Worm (Caenorhabditis elegans): ENCODE data around the gene srh-277.

DNA sequence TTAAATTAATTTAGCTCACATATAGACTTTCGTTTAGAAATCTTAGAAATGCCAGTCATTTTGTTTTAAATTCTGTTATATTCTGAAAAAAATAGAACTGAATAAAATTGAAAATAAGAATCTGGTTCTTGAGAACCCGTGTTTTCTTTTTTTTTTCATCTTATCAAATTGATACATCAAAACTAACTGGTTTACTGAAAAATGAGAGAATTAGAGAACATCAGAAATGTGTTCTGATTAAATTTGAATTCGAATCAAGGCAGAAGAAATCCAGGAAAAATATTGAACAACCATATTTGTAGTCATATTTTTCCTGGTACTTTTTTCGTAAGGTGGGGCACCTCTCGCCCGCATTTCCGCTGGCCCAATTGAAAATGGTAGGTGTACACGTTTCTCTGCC is 35.5 kb downstream of the srh-277 start, which contains the start of gene F11A5.15:
- TF ChIP-seq ceh-14 (tag; optimal IDR thresholded peaks at IDR 0.05) (no peak), ceh-34 (tag; optimal IDR thresholded peaks at IDR 0.05) (no peak), lim-6 (tag; optimal IDR thresholded peaks at IDR 0.05) (no peak), elt-4 (tag; optimal IDR thresholded peaks at IDR 0.05) (no peak)
